Fruit fly (Drosophila melanogaster) whole organism, embryonic: Measurements from ENCODE around the gene CG7878.

ENCODE experiments used
- Awh ChIP-seq: fragments of 200-800 bp; sonication (Bioruptor generic); IDR thresholded peaks from 2 replicates; pipeline ENCODE4, ENCODE4 v1.3.6; 2022; ENCODE audit warnings: missing biosample characterization, missing genetic modification characterization
- Bteb2 ChIP-seq: fragments of 200-800 bp; sonication (Bioruptor generic); optimal IDR thresholded peaks from 2 replicates; lab custom pipeline; 2016; ENCODE audit warnings: missing biosample characterization, missing genetic modification characterization
- C15 ChIP-seq: fragments of 200-800 bp; sonication (Bioruptor generic); IDR thresholded peaks from 3 replicates; pipeline ENCODE4 v1.3.6; 2022; ENCODE audit warnings: missing biosample characterization, missing genetic modification characterization
- CG1024 ChIP-seq: fragments of 200-800 bp; sonication (Bioruptor generic); IDR thresholded peaks from 2 replicates; pipeline ENCODE4 v1.3.6; 2022; ENCODE audit warnings: missing biosample characterization, missing genetic modification characterization
- CG10267 ChIP-seq: fragments of 200-800 bp; sonication (Bioruptor generic); optimal IDR thresholded peaks from 2 replicates; lab custom pipeline; 2018; ENCODE audit warnings: missing biosample characterization, mild to moderate bottlenecking, missing genetic modification characterization, moderate library complexity
- CG10274 ChIP-seq: fragments of 200-800 bp; sonication (Bioruptor generic); optimal IDR thresholded peaks from 3 replicates; lab custom pipeline; 2017; ENCODE audit warnings: missing biosample characterization, mild to moderate bottlenecking, missing genetic modification characterization
- CG10366 ChIP-seq: fragments of 200-800 bp; sonication (Bioruptor generic); IDR thresholded peaks from 2 replicates; pipeline ENCODE4 v1.3.6; 2022; ENCODE audit warnings: missing biosample characterization, missing genetic modification characterization
- CG11247 ChIP-seq: fragments of 200-800 bp; sonication (Bioruptor generic); IDR thresholded peaks from 2 replicates; pipeline ENCODE4 v1.3.6; 2022; ENCODE audit warnings: missing biosample characterization, missing genetic modification characterization
- CG17328 ChIP-seq: fragments of 200-800 bp; sonication (Bioruptor generic); IDR thresholded peaks from 2 replicates; pipeline ENCODE4 v1.3.6; 2022; ENCODE audit warnings: missing biosample characterization, missing genetic modification characterization
- CG17359 ChIP-seq: fragments of 200-800 bp; sonication (Bioruptor generic); optimal IDR thresholded peaks from 3 replicates; lab custom pipeline; 2018; ENCODE audit warnings: missing biosample characterization, mild to moderate bottlenecking, missing genetic modification characterization, moderate library complexity
- CG18011 ChIP-seq: fragments of 200-800 bp; sonication (Bioruptor generic); optimal IDR thresholded peaks from 2 replicates; lab custom pipeline; 2017; ENCODE audit warnings: missing biosample characterization, missing genetic modification characterization, mild to moderate bottlenecking, moderate library complexity, missing genotype
- CG2678 ChIP-seq: fragments of 200-800 bp; sonication (Bioruptor generic); optimal IDR thresholded peaks from 3 replicates; lab custom pipeline; 2019; ENCODE audit warnings: missing biosample characterization, mild to moderate bottlenecking, missing genetic modification characterization, moderate library complexity
- CG3281 ChIP-seq: fragments of 200-800 bp; sonication (Bioruptor generic); optimal IDR thresholded peaks from 3 replicates; lab custom pipeline; 2017; ENCODE audit warnings: missing biosample characterization, mild to moderate bottlenecking, missing genetic modification characterization
- CG3726 ChIP-seq: fragments of 200-800 bp; sonication (Bioruptor generic); IDR thresholded peaks from 3 replicates; pipeline ENCODE4, ENCODE4 v1.3.6; 2022; ENCODE audit warnings: missing biosample characterization, missing genetic modification characterization
- CG4360 ChIP-seq: fragments of 200-800 bp; sonication (Bioruptor generic); IDR thresholded peaks from 2 replicates; pipeline ENCODE4 v1.3.6; 2022; ENCODE audit warnings: missing biosample characterization, missing genetic modification characterization
- CG4404 ChIP-seq: fragments of 200-800 bp; sonication (Bioruptor generic); IDR thresholded peaks from 2 replicates; pipeline ENCODE4 v1.3.6; 2022; ENCODE audit warnings: missing biosample characterization, missing genetic modification characterization
- CG6689 ChIP-seq: fragments of 200-800 bp; sonication (Bioruptor generic); IDR thresholded peaks from 2 replicates; pipeline ENCODE4 v1.3.6; 2022; ENCODE audit warnings: missing biosample characterization, missing genetic modification characterization
- CG8281 ChIP-seq: fragments of 200-800 bp; sonication (Bioruptor generic); optimal IDR thresholded peaks from 2 replicates; lab custom pipeline; 2018; ENCODE audit warnings: missing biosample characterization, mild to moderate bottlenecking, missing genetic modification characterization, moderate library complexity
- CG8924 ChIP-seq: fragments of 200-800 bp; optimal IDR thresholded peaks from 3 replicates; lab custom pipeline; 2019; ENCODE audit warnings: missing biosample characterization, mild to moderate bottlenecking, missing genetic modification characterization, moderate library complexity
- CG9727 ChIP-seq: fragments of 200-800 bp; sonication (Bioruptor generic); optimal IDR thresholded peaks from 3 replicates; lab custom pipeline; 2017; ENCODE audit warnings: missing biosample characterization, mild to moderate bottlenecking, missing genetic modification characterization
- D19A ChIP-seq: fragments of 200-800 bp; optimal IDR thresholded peaks from 3 replicates; lab custom pipeline; 2019; ENCODE audit warnings: missing biosample characterization, mild to moderate bottlenecking, missing genetic modification characterization, moderate library complexity
- Dek ChIP-seq: fragments of 200-800 bp; sonication (Bioruptor generic); optimal IDR thresholded peaks from 3 replicates; lab custom pipeline; 2019; ENCODE audit warnings: missing biosample characterization, mild to moderate bottlenecking, missing genetic modification characterization, moderate library complexity
- Med ChIP-seq: fragments of 200-800 bp; sonication (Bioruptor generic); peaks from one replicate; lab custom pipeline; 2016; ENCODE audit warnings: missing biosample characterization, missing genetic modification characterization, mild to moderate bottlenecking, inconsistent platforms, moderate library complexity
- Nf-YB ChIP-seq: fragments of 200-800 bp; sonication (Bioruptor generic); optimal IDR thresholded peaks from 3 replicates; lab custom pipeline; 2019; ENCODE audit warnings: missing biosample characterization, mild to moderate bottlenecking, missing genetic modification characterization, moderate library complexity
- Nf-YC ChIP-seq: fragments of 200-800 bp; optimal IDR thresholded peaks from 3 replicates; lab custom pipeline; 2019; ENCODE audit warnings: missing biosample characterization, mild to moderate bottlenecking, missing genetic modification characterization, moderate library complexity
- abd-A ChIP-seq: fragments of 200-800 bp; sonication (Bioruptor generic); optimal IDR thresholded peaks from 3 replicates; lab custom pipeline; 2019; ENCODE audit warnings: missing biosample characterization, mild to moderate bottlenecking, missing genetic modification characterization, moderate library complexity
- ase ChIP-seq: fragments of 200-800 bp; sonication (Bioruptor generic); IDR thresholded peaks from 3 replicates; pipeline ENCODE4 v1.3.6; 2022; ENCODE audit warnings: missing biosample characterization, missing genetic modification characterization
- bsh ChIP-seq, 2 experiments: fragments of 200-800 bp; sonication (Bioruptor generic); optimal IDR thresholded peaks; 2 replicates each; lab custom pipeline; 2017 to 2018; ENCODE audit warnings: mild to moderate bottlenecking in 2 of 2, missing biosample characterization in 2 of 2, missing genetic modification characterization in 2 of 2, moderate library complexity in 1 of 2
- chinmo ChIP-seq: fragments of 200-800 bp; sonication (Bioruptor generic); IDR thresholded peaks from 4 replicates; pipeline ENCODE4 v1.3.6; 2022; ENCODE audit warnings: missing biosample characterization, missing genetic modification characterization; ENCODE audit not compliant: partially characterized antibody
- ci ChIP-seq: fragments of 200-800 bp; sonication (Bioruptor generic); IDR thresholded peaks from 3 replicates; pipeline ENCODE4 v1.3.6; 2022; ENCODE audit warnings: missing biosample characterization, missing genetic modification characterization
- grn ChIP-seq: fragments of 200-800 bp; sonication (Bioruptor generic); optimal IDR thresholded peaks from 3 replicates; lab custom pipeline; 2017; ENCODE audit warnings: missing biosample characterization, missing genetic modification characterization
- klu ChIP-seq: fragments of 200-800 bp; sonication (Bioruptor generic); IDR thresholded peaks from 2 replicates; pipeline ENCODE4 v1.3.6; 2022; ENCODE audit warnings: missing biosample characterization, missing genetic modification characterization
- lbe ChIP-seq: fragments of 200-800 bp; sonication (Bioruptor generic); optimal IDR thresholded peaks from 2 replicates; lab custom pipeline; 2016; ENCODE audit warnings: missing biosample characterization, mild to moderate bottlenecking, missing genetic modification characterization
- lilli ChIP-seq: fragments of 200-800 bp; sonication (Bioruptor generic); optimal IDR thresholded peaks from 3 replicates; lab custom pipeline; 2016; ENCODE audit warnings: missing biosample characterization, missing genetic modification characterization
- luna ChIP-seq: fragments of 200-800 bp; sonication (Bioruptor generic); optimal IDR thresholded peaks from 2 replicates; lab custom pipeline; 2016; ENCODE audit warnings: missing biosample characterization, missing genetic modification characterization
- nmo ChIP-seq: fragments of 200-800 bp; sonication (Bioruptor generic); optimal IDR thresholded peaks from 2 replicates; lab custom pipeline; 2018; ENCODE audit warnings: missing biosample characterization, mild to moderate bottlenecking, missing genetic modification characterization, moderate library complexity
- oc ChIP-seq: fragments of 200-800 bp; sonication (Bioruptor generic); optimal IDR thresholded peaks from 2 replicates; lab custom pipeline; 2018; ENCODE audit warnings: missing biosample characterization, mild to moderate bottlenecking, missing genetic modification characterization, moderate library complexity
- phol ChIP-seq: fragments of 200-800 bp; sonication (Bioruptor generic); optimal IDR thresholded peaks from 3 replicates; lab custom pipeline; 2018; ENCODE audit warnings: missing biosample characterization, mild to moderate bottlenecking, missing genetic modification characterization, moderate library complexity
- row ChIP-seq: fragments of 200-800 bp; sonication (Bioruptor generic); IDR thresholded peaks from 3 replicates; pipeline ENCODE4 v1.3.6; 2022; ENCODE audit warnings: missing biosample characterization, missing genetic modification characterization
- seq ChIP-seq: fragments of 200-800 bp; sonication (Bioruptor generic); IDR thresholded peaks from 2 replicates; pipeline ENCODE4 v1.3.6; 2022; ENCODE audit warnings: missing biosample characterization, missing genetic modification characterization
- sna ChIP-seq: fragments of 200-800 bp; sonication (Bioruptor generic); IDR thresholded peaks from 2 replicates; pipeline ENCODE4 v1.3.6; 2022; ENCODE audit warnings: missing biosample characterization, missing genetic modification characterization; ENCODE audit not compliant: partially characterized antibody
- sob ChIP-seq: fragments of 200-800 bp; sonication (Bioruptor generic); IDR thresholded peaks from 2 replicates; pipeline ENCODE4 v1.3.6; 2022; ENCODE audit warnings: missing biosample characterization, missing genetic modification characterization
- tgo ChIP-seq: fragments of 200-800 bp; sonication (Bioruptor generic); IDR thresholded peaks from 3 replicates; pipeline ENCODE4 v1.3.6; 2022; ENCODE audit warnings: missing biosample characterization, missing genetic modification characterization
- vvl ChIP-seq: fragments of 200-800 bp; sonication (Bioruptor generic); IDR thresholded peaks from 2 replicates; pipeline ENCODE4 v1.3.6; 2022; ENCODE audit warnings: missing biosample characterization, missing genetic modification characterization
- zfh1 ChIP-seq: fragments of 200-800 bp; sonication (Bioruptor generic); IDR thresholded peaks from 3 replicates; pipeline ENCODE4 v1.3.6; 2022; ENCODE audit warnings: missing biosample characterization, missing genetic modification characterization

Gene CG7878

dm6 chr3R:8140628-8141372 lies 18.3 kb downstream of the CG7878 start (continued):
- no peak for TF ChIP-seq phol (tag; lab: Kevin White, UChicago)
- TF ChIP-seq CG10366 (GFP tag; lab: Robert Waterston, UW) = no peak
- TF ChIP-seq CG8924 (tag; lab: Kevin White, UChicago) = no peak
- no peak for TF ChIP-seq CG9727 (GFP tag; lab: Kevin White, UChicago)
- no peak for TF ChIP-seq D19A (tag; lab: Kevin White, UChicago)
- no peak for TF ChIP-seq C15 (GFP tag; lab: Robert Waterston, UW)
- TF ChIP-seq sob (GFP tag; lab: Robert Waterston, UW) = no peak
- TF ChIP-seq row (GFP tag; lab: Robert Waterston, UW) = no peak
- no peak for TF ChIP-seq ase (GFP tag; lab: Robert Waterston, UW)
- no peak for TF ChIP-seq ci
- TF ChIP-seq CG17359 (tag; lab: Kevin White, UChicago) = no peak
- TF ChIP-seq CG2678 (tag; lab: Kevin White, UChicago) = no peak
- TF ChIP-seq luna = no peak
- no peak for TF ChIP-seq CG3281 (GFP tag; lab: Kevin White, UChicago)
- no peak for TF ChIP-seq sna (GFP tag; lab: Robert Waterston, UW)
- TF ChIP-seq Dek (tag; lab: Kevin White, UChicago) = no peak
- TF ChIP-seq CG6689 (GFP tag; lab: Robert Waterston, UW) = no peak
- TF ChIP-seq zfh1 = no peak
- TF ChIP-seq chinmo (GFP tag; lab: Robert Waterston, UW) = 0 out of 4 replicates have a peak, but pooled peaks have one; percentile 9

DNA sequence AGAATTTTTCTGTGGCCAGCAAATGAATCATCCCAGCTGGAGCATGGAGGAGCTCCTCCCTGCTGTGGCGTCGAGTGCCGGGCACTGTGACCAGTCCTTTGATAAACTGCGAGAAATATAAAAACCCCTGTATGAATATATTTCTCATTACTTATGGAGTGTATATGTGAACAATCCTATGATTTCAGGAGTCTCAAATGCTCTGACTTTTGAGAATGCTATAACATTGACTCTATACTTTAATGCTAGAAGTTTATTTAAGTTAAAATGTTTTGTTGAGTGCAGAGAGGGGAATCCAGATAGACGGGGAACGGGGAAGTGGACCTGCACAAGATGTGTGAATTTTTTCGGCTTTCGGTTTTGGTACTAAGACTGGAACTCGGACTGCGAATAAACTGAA lies 19.6 kb downstream of the CG7878 start:
- TF ChIP-seq CG10267 (no peak), lbe (GFP tag; lab: Kevin White, UChicago) (peak; percentile 60)

- TF ChIP-seq CG4360 (GFP tag; lab: Robert Waterston, UW) (0 out of 2 replicates have a peak, but pooled peaks have one; percentile 37), grn (GFP tag; lab: Kevin White, UChicago) (peak; percentile 95), CG1024 (GFP tag; lab: Robert Waterston, UW) (no peak), Nf-YC (tag; lab: Kevin White, UChicago) (peak; percentile 30), lilli (GFP tag; lab: Kevin White, UChicago) (no peak), Nf-YB (peak; percentile 83), Awh (GFP tag; lab: Robert Waterston, UW) (0 out of 2 replicates have a peak, but pooled peaks have one; percentile 30), abd-A (tag; lab: Kevin White, UChicago) (peak; percentile 17), nmo (GFP tag; lab: Kevin White, UChicago) (no peak), oc (tag; lab: Kevin White, UChicago) (peak; percentile 21), CG18011 (GFP tag; lab: Kevin White, UChicago) (no peak), vvl (GFP tag; lab: Robert Waterston, UW) (peak; percentile 29; the same call in 1 of the 2 replicates)
These were observed 23.2 kb downstream of the CG7878 start for dm6 chr3R:8145764-8146163.

DNA sequence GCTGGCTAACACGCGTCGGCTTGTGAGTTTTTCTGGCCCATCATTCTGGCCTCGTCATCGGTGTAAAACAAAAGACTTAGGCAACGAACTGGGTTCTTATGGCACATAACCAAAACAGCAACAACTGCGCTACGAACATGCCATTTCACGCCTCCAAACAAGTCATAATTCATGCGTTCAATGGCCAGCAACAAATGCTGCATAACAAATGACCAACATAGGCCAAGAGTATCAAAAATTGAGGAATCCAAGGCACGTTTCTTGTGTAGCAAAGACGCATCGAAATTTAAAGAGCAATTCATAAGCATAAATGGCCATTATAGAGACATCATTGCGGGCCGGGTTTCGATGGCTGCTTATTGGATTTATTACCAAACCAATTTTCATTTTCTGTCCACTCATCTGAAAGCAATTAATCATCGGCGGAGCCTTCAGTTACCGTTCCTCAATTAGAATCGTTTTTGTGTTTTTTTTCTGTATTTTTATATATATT lies 24.4 kb downstream of the CG7878 start:
- TF ChIP-seq CG3726 = no peak
- no peak for TF ChIP-seq CG10274 (GFP tag; lab: Kevin White, UChicago)
- no peak for TF ChIP-seq CG8281 (tag; lab: Kevin White, UChicago)
- 0 out of 4 replicates have a peak, but pooled peaks have one; percentile 42 for TF ChIP-seq chinmo (GFP tag; lab: Robert Waterston, UW)
- no peak for TF ChIP-seq seq (GFP tag; lab: Robert Waterston, UW)
- TF ChIP-seq bsh (GFP tag; optimal IDR thresholded peaks at IDR 0.05; lab: Kevin White, UChicago) = no peak
- no peak for TF ChIP-seq CG4404 (GFP tag; lab: Robert Waterston, UW)
- TF ChIP-seq tgo (GFP tag; lab: Robert Waterston, UW) = 0 out of 3 replicates have a peak, but pooled peaks have one; percentile 25
- TF ChIP-seq CG17328 (GFP tag; lab: Robert Waterston, UW) = no peak
- TF ChIP-seq Med = peak; percentile 19
- TF ChIP-seq nmo (GFP tag; lab: Kevin White, UChicago) = no peak
- peak; percentile 48; the same call in 1 of the 2 replicates for TF ChIP-seq CG11247
- TF ChIP-seq klu (GFP tag; lab: Robert Waterston, UW) = no peak
- no peak for TF ChIP-seq Bteb2
